Worm (Caenorhabditis elegans): Measurements from ENCODE around the gene unc-116.

unc-116 gene

ce11 chrIII:8307356-8307755 is 47.6 kb downstream of the unc-116 start, which contains the start of the genes F10E9.7 and F10E9.5 (continued):
- TF ChIP-seq T23F11.4 (GFP tag; optimal IDR thresholded peaks at IDR 0.05), result no peak
- TF ChIP-seq ceh-18 (tag; optimal IDR thresholded peaks at IDR 0.05), result peak; percentile 2
- TF ChIP-seq eyg-1 (tag; optimal IDR thresholded peaks at IDR 0.05), result no peak
- no peak for TF ChIP-seq C38D4.7 (GFP tag; optimal IDR thresholded peaks at IDR 0.05)
- no peak for TF ChIP-seq Y22D7AL.16 (tag; optimal IDR thresholded peaks at IDR 0.05)
- TF ChIP-seq nhr-232 (tag; optimal IDR thresholded peaks at IDR 0.05), result no peak
- peak; percentile 45 for TF ChIP-seq fax-1 (tag; optimal IDR thresholded peaks at IDR 0.05)
- TF ChIP-seq fkh-10 (GFP tag; optimal IDR thresholded peaks at IDR 0.05), result no peak
- no peak for TF ChIP-seq sdc-2 (tag; optimal IDR thresholded peaks at IDR 0.05)
- TF ChIP-seq madf-2 (tag; optimal IDR thresholded peaks at IDR 0.05), result no peak
- TF ChIP-seq ceh-6 (GFP tag; optimal IDR thresholded peaks at IDR 0.05), result no peak
- no peak for TF ChIP-seq sox-2 (GFP tag; IDR thresholded peaks at IDR 0.05)
- TF ChIP-seq ceh-19 (GFP tag; optimal IDR thresholded peaks at IDR 0.05), result no peak
- TF ChIP-seq zip-5 (tag; optimal IDR thresholded peaks at IDR 0.05), result peak; percentile 84
- no peak for TF ChIP-seq pha-2 (tag; optimal IDR thresholded peaks at IDR 0.05)
- no peak for TF ChIP-seq nhr-11 (tag; optimal IDR thresholded peaks at IDR 0.05)
- TF ChIP-seq ceh-24 (tag; optimal IDR thresholded peaks at IDR 0.05), result no peak
- TF ChIP-seq ceh-48 (tag; optimal IDR thresholded peaks at IDR 0.05), result no peak
- no peak for TF ChIP-seq ceh-45 (GFP tag; IDR thresholded peaks at IDR 0.05)
- no peak for TF ChIP-seq pros-1 (tag; optimal IDR thresholded peaks at IDR 0.05)
- no peak for TF ChIP-seq lim-6 (tag; optimal IDR thresholded peaks at IDR 0.05)
- no peak for TF ChIP-seq ceh-30 (tag; optimal IDR thresholded peaks at IDR 0.05)
- no peak for TF ChIP-seq pax-1 (tag; optimal IDR thresholded peaks at IDR 0.05)
- TF ChIP-seq ceh-22 (tag; optimal IDR thresholded peaks at IDR 0.05), result no peak
- TF ChIP-seq fkh-6 (tag; optimal IDR thresholded peaks at IDR 0.05), result no peak
- peak; percentile 94 for TF ChIP-seq ceh-31 (tag; optimal IDR thresholded peaks at IDR 0.05)
- peak; percentile 52 for TF ChIP-seq ttx-3 (tag; optimal IDR thresholded peaks at IDR 0.05)
- TF ChIP-seq nfya-1 (tag; optimal IDR thresholded peaks at IDR 0.05), result peak; percentile 24
- no peak for TF ChIP-seq K02D7.2 (tag; optimal IDR thresholded peaks at IDR 0.05)
- peak; percentile 75 for TF ChIP-seq elt-2 (tag; optimal IDR thresholded peaks at IDR 0.05)
- TF ChIP-seq ceh-14 (tag; optimal IDR thresholded peaks at IDR 0.05), result peak; percentile 28
- TF ChIP-seq hlh-13 (GFP tag; optimal IDR thresholded peaks at IDR 0.05), result no peak

- TF ChIP-seq ahr-1 (tag; optimal IDR thresholded peaks at IDR 0.05), result no peak
- no peak for TF ChIP-seq ceh-2 (tag; optimal IDR thresholded peaks at IDR 0.05)
Observed at ce11 chrIII:8305816-8306215, 49.2 kb downstream of the unc-116 start.

- TF ChIP-seq lin-11 (tag; optimal IDR thresholded peaks at IDR 0.05), result no peak
- TF ChIP-seq elt-2 (tag; optimal IDR thresholded peaks at IDR 0.05), result no peak
Observed at ce11 chrIII:8305304-8305703, 49.7 kb downstream of the unc-116 start.

ce11 chrIII:8303440-8303839 is 51.5 kb downstream of the unc-116 start:
- no peak for TF ChIP-seq zip-5 (tag; optimal IDR thresholded peaks at IDR 0.05)
- TF ChIP-seq rnt-1 (tag; optimal IDR thresholded peaks at IDR 0.05), result no peak
- no peak for TF ChIP-seq syd-9 (tag; optimal IDR thresholded peaks at IDR 0.05)
- no peak for TF ChIP-seq sox-4 (tag; optimal IDR thresholded peaks at IDR 0.05)
- no peak for TF ChIP-seq ttx-3 (tag; optimal IDR thresholded peaks at IDR 0.05)
- no peak for TF ChIP-seq mec-3 (tag; optimal IDR thresholded peaks at IDR 0.05; ENCODE audit: borderline replicate concordance)
- no peak for TF ChIP-seq nfya-1 (tag; optimal IDR thresholded peaks at IDR 0.05)
- TF ChIP-seq ceh-45 (GFP tag; IDR thresholded peaks at IDR 0.05), result no peak
- TF ChIP-seq ceh-48 (tag; optimal IDR thresholded peaks at IDR 0.05), result no peak
- no peak for TF ChIP-seq ref-2 (tag; optimal IDR thresholded peaks at IDR 0.05)
- no peak for TF ChIP-seq ceh-34 (tag; optimal IDR thresholded peaks at IDR 0.05)
- no peak for TF ChIP-seq elt-2 (tag; optimal IDR thresholded peaks at IDR 0.05)
- no peak for TF ChIP-seq hlh-8 (tag; optimal IDR thresholded peaks at IDR 0.05)
- TF ChIP-seq dmd-4 (tag; optimal IDR thresholded peaks at IDR 0.05; ENCODE audit: borderline replicate concordance), result no peak
- no peak for TF ChIP-seq hlh-15 (tag; optimal IDR thresholded peaks at IDR 0.05)
- TF ChIP-seq pax-1 (tag; optimal IDR thresholded peaks at IDR 0.05), result no peak

Data from whole organism, late embryonic.